Worm (Caenorhabditis elegans): ENCODE data around the gene his-1.

Gene his-1

ce11 chrV:16080039-16080438, 37.7 kb downstream of the his-1 start:
- no peak for TF ChIP-seq alr-1 (tag; optimal IDR thresholded peaks at IDR 0.05)
- peak; percentile 57 for TF ChIP-seq sma-9 (GFP tag; optimal IDR thresholded peaks at IDR 0.05)
- TF ChIP-seq sma-9 (tag; optimal IDR thresholded peaks at IDR 0.05) = no peak
- no peak for TF ChIP-seq gmeb-1 (tag; optimal IDR thresholded peaks at IDR 0.05)
- no peak for TF ChIP-seq ZK546.5 (tag; optimal IDR thresholded peaks at IDR 0.05)
- TF ChIP-seq nhr-129 (tag; optimal IDR thresholded peaks at IDR 0.05) = no peak
- TF ChIP-seq lin-11 (tag; optimal IDR thresholded peaks at IDR 0.05) = no peak
- peak; percentile 69 for TF ChIP-seq fos-1 (tag; optimal IDR thresholded peaks at IDR 0.05)
- TF ChIP-seq sem-4 (tag; optimal IDR thresholded peaks at IDR 0.05) = no peak

- TF ChIP-seq nhr-11 (tag; optimal IDR thresholded peaks at IDR 0.05) (no peak), zag-1 (tag; optimal IDR thresholded peaks at IDR 0.05) (no peak), lsy-2 (tag; optimal IDR thresholded peaks at IDR 0.05) (no peak), blmp-1 (tag; optimal IDR thresholded peaks at IDR 0.05; ENCODE audit: insufficient read depth) (no peak), sma-3 (GFP tag; optimal IDR thresholded peaks at IDR 0.05) (no peak), lin-39 (tag; optimal IDR thresholded peaks at IDR 0.05) (no peak), dmd-4 (tag; optimal IDR thresholded peaks at IDR 0.05) (no peak), peb-1 (tag; optimal IDR thresholded peaks at IDR 0.05) (no peak), F13H6.1 (tag; optimal IDR thresholded peaks at IDR 0.05) (no peak), Y55F3AM.14 (GFP tag; optimal IDR thresholded peaks at IDR 0.05) (no peak), ztf-11 (tag; optimal IDR thresholded peaks at IDR 0.05) (no peak), nhr-23 (tag; optimal IDR thresholded peaks at IDR 0.05) (no peak), egl-27 (tag; optimal IDR thresholded peaks at IDR 0.05) (no peak), unc-62 (GFP tag; optimal IDR thresholded peaks at IDR 0.05) (no peak), nhr-237 (tag; optimal IDR thresholded peaks at IDR 0.05) (no peak), nhr-10 (tag; optimal IDR thresholded peaks at IDR 0.05) (no peak), nhr-21 (tag; optimal IDR thresholded peaks at IDR 0.05) (no peak), nhr-25 (tag; optimal IDR thresholded peaks at IDR 0.05) (no peak), nhr-6 (tag; optimal IDR thresholded peaks at IDR 0.05) (no peak), nhr-129 (tag; optimal IDR thresholded peaks at IDR 0.05) (no peak)
These were observed 38.4 kb downstream of the his-1 start for ce11 chrV:16080678-16081077.

- TF ChIP-seq skn-1 (tag; optimal IDR thresholded peaks at IDR 0.05) (no peak), nhr-129 (tag; optimal IDR thresholded peaks at IDR 0.05) (no peak), lsy-2 (tag; optimal IDR thresholded peaks at IDR 0.05) (no peak), peb-1 (tag; optimal IDR thresholded peaks at IDR 0.05) (no peak), nhr-21 (tag; optimal IDR thresholded peaks at IDR 0.05) (no peak), mab-5 (tag; optimal IDR thresholded peaks at IDR 0.05) (no peak), sma-3 (GFP tag; optimal IDR thresholded peaks at IDR 0.05) (no peak), sma-9 (GFP tag; optimal IDR thresholded peaks at IDR 0.05) (no peak), sma-9 (tag; optimal IDR thresholded peaks at IDR 0.05) (no peak), lin-39 (tag; optimal IDR thresholded peaks at IDR 0.05) (no peak), snpc-4 (tag; optimal IDR thresholded peaks at IDR 0.05) (no peak), unc-39 (tag; optimal IDR thresholded peaks at IDR 0.05) (no peak)
These were observed 48.4 kb downstream of the his-1 start, which contains the start of gene F22B8.3 for ce11 chrV:16090685-16091084. TSS of gene F22B8.3 (plus strand) at chrV:16090985.

Data from whole organism, L2 larva.